Fruit fly (Drosophila melanogaster): Measurements from ENCODE around the gene cal1.

The cal1 gene

dm6 chr3R:17125339-17126044 is 37.4 kb downstream of the cal1 start, which contains the start of gene cher:
cher (minus strand) TSS chr3R:17125389.
- TF ChIP-seq HLH106 (tag; optimal IDR thresholded peaks at IDR 0.05) (no peak), tai (GFP tag; optimal IDR thresholded peaks at IDR 0.05) (no peak), CG32264 (GFP tag; optimal IDR thresholded peaks at IDR 0.05) (no peak), Jra (GFP tag; optimal IDR thresholded peaks at IDR 0.05) (no peak), Myc (optimal IDR thresholded peaks at IDR 0.05) (peak; percentile 69)

DNA sequence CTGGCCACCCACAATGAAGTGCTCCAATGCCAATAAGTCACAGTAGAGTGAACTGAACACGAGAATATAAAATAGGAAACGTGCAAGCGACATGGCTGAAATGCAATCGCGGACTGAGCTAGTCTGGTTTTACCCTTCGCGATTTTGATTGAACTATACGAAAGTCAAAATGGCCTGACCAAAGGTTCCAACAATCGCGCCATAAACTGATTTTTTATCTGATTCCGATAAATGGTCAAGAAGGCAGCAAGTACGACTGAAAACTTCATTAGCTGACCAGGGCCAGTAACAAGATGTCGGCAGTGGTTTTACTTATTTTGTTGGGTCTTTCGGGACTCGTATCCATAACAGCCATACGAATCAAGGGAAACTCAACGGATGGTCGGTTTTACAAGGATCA is 38.8 kb downstream of the cal1 start, which contains the start of the genes CG17477 and CG31269:
TSS of gene CG17477 (minus strand) at position 101 of the 400 bp plus-strand sequence.
TSS of gene CG31269 (plus strand) at position 289 of the 400 bp plus-strand sequence.
- no peak for TF ChIP-seq lola (GFP tag; optimal IDR thresholded peaks at IDR 0.05)
- no peak for TF ChIP-seq Mio (GFP tag; optimal IDR thresholded peaks at IDR 0.05)
- no peak for TF ChIP-seq N (GFP tag; optimal IDR thresholded peaks at IDR 0.05)
- no peak for TF ChIP-seq rgr (GFP tag; optimal IDR thresholded peaks at IDR 0.05)
- TF ChIP-seq dl (GFP tag; optimal IDR thresholded peaks at IDR 0.05; ENCODE audit: insufficient read depth in 1 of 2, partially characterized antibody in 2 of 2), result no peak
- TF ChIP-seq Vsx2 (GFP tag; optimal IDR thresholded peaks at IDR 0.05; ENCODE audit: partially characterized antibody), result no peak
- no peak for TF ChIP-seq brk (GFP tag; optimal IDR thresholded peaks at IDR 0.05)
- TF ChIP-seq fru (GFP tag; optimal IDR thresholded peaks at IDR 0.05), result no peak
- TF ChIP-seq Dfd (GFP tag; optimal IDR thresholded peaks at IDR 0.05), result no peak
- no peak for TF ChIP-seq br (GFP tag; optimal IDR thresholded peaks at IDR 0.05)
- TF ChIP-seq Hr78 (GFP tag; optimal IDR thresholded peaks at IDR 0.05), result no peak
- TF ChIP-seq Sp1 (GFP tag; optimal IDR thresholded peaks at IDR 0.05), result no peak
- TF ChIP-seq h (GFP tag; optimal IDR thresholded peaks at IDR 0.05), result no peak

DNA sequence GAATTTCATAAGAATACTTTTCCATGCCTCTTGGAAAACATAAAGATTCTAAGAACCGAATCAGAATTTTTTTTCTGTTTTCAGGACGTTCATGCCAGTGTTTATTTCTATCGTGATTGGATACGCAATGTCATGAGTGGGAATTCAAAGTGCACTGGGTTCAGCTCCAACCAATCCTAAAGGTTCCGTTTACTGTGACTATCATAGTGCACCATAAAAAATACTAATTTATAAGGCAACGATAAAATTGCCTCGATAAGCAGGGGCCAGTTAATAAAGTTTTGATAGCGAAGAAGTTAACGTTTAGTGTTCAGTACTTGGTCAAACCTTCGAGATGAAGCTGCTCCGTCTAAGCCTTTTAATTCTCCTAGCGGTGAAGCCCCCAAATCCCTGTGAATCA is 39.8 kb downstream of the cal1 start, which contains the start of gene CG31265:
TSS of gene CG31265 (plus strand) at position 301 of the 400 bp plus-strand sequence.
- no peak for TF ChIP-seq CG32264 (GFP tag; optimal IDR thresholded peaks at IDR 0.05)
- TF ChIP-seq jim (GFP tag; optimal IDR thresholded peaks at IDR 0.05), result no peak
- no peak for TF ChIP-seq Dfd (GFP tag; optimal IDR thresholded peaks at IDR 0.05)
- no peak for TF ChIP-seq dsf (GFP tag; optimal IDR thresholded peaks at IDR 0.05; ENCODE audit: borderline replicate concordance)
- no peak for TF ChIP-seq rgr (GFP tag; optimal IDR thresholded peaks at IDR 0.05)
- TF ChIP-seq brk (GFP tag; optimal IDR thresholded peaks at IDR 0.05), result no peak
- TF ChIP-seq OdsH (GFP tag; optimal IDR thresholded peaks at IDR 0.05), result no peak
- no peak for TF ChIP-seq HLH106 (tag; optimal IDR thresholded peaks at IDR 0.05)
- TF ChIP-seq fru (GFP tag; optimal IDR thresholded peaks at IDR 0.05), result no peak

- TF ChIP-seq br (GFP tag; optimal IDR thresholded peaks at IDR 0.05) (no peak), CG9705 (GFP tag; optimal IDR thresholded peaks at IDR 0.05) (no peak), HLH106 (tag; optimal IDR thresholded peaks at IDR 0.05) (no peak), CrebA (GFP tag; optimal IDR thresholded peaks at IDR 0.05; ENCODE audit: borderline replicate concordance) (no peak), dsf (GFP tag; optimal IDR thresholded peaks at IDR 0.05; ENCODE audit: borderline replicate concordance) (no peak), OdsH (GFP tag; optimal IDR thresholded peaks at IDR 0.05) (no peak), N (GFP tag; optimal IDR thresholded peaks at IDR 0.05) (no peak)
These were observed 42.2 kb downstream of the cal1 start, which contains the start of gene CG17475 for dm6 chr3R:17130326-17130725. CG17475 (minus strand) TSS chr3R:17130426.

- TF ChIP-seq CrebA (GFP tag; optimal IDR thresholded peaks at IDR 0.05; ENCODE audit: borderline replicate concordance) (peak; percentile 2), psq (GFP tag; optimal IDR thresholded peaks at IDR 0.05) (no peak)
These were observed 44.1 kb downstream of the cal1 start, which contains the start of the genes CG4053 and CG31266 for dm6 chr3R:17132098-17132712. CG4053 (minus strand) TSS chr3R:17132198. CG31266 (plus strand) TSS chr3R:17132662.

DNA sequence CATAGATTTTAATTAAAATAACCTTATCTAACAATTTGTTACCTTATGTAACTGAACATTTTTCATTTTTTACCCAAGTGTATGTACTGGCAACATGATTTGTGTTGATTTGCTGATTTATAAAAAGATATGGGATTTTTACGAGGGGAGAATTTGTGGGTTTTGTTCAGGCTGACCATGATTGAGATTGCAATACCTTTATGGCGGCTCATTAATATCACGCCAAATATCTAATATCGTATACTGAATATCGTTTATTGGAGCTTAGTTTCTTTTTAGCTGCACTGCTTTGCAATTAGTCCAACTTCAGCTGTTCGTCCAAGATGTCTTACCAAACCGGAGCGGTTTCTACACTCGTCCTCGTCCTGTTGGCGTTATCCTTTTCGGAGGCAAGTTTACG is 45.8 kb downstream of the cal1 start, which contains the start of gene CG31267:
TSS of gene CG31267 (plus strand) at position 301 of the 400 bp plus-strand sequence.
- TF ChIP-seq h (GFP tag; optimal IDR thresholded peaks at IDR 0.05) (no peak), ey (GFP tag; optimal IDR thresholded peaks at IDR 0.05) (no peak), OdsH (GFP tag; optimal IDR thresholded peaks at IDR 0.05) (no peak), dl (GFP tag; optimal IDR thresholded peaks at IDR 0.05; ENCODE audit: insufficient read depth in 1 of 2, partially characterized antibody in 2 of 2) (no peak)
